Worm (Caenorhabditis elegans) whole organism, L1 larva: ENCODE measurements around the gene bed-3.

Experiments
- C04F5.9 ChIP-seq: sonication (generic microtip); optimal IDR thresholded peaks from 2 replicates; lab custom pipeline; 2016; ENCODE audit warnings: missing genetic modification characterization, missing compliant biosample characterization
- nhr-11 ChIP-seq: fragments of 150-350 bp; optimal IDR thresholded peaks from 2 replicates; lab custom pipeline; 2014; ENCODE audit warnings: missing biosample characterization, missing genetic modification characterization
- nhr-237 ChIP-seq: fragments of 150-350 bp; optimal IDR thresholded peaks from 2 replicates; lab custom pipeline; 2014; ENCODE audit warnings: missing biosample characterization, missing genetic modification characterization
- unc-62 ChIP-seq: fragments of 150-350 bp; optimal IDR thresholded peaks from 2 replicates; lab custom pipeline; 2014; ENCODE audit warnings: missing biosample characterization, missing genetic modification reagents, missing genetic modification characterization

DNA sequence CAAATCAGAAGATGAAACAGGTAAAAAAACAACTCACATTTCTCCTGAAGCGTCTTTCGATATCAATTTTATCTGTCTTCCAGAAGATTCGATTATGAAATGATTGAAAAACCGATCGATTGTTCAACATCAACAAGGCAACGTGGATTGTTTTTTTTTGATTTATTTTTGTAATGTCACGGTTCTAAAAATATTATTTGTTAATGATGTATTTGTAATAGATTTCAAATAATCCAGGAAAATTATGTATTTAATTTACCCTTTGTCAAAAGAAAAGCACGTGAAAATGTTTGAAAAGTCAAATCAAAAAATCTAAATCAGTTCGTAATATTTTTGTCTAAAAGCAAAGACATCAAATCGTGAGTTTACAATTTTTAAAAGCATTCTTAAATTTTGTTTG lies 52.8 kb downstream of the bed-3 start, which contains the start of the genes kin-5 and C47E12.11:
- TF ChIP-seq C04F5.9 (tag; lab: Kevin White, UChicago) = no peak
- TF ChIP-seq unc-62 (GFP tag; lab: Kevin White, UChicago) = no peak
- no peak for TF ChIP-seq nhr-237 (tag; lab: Kevin White, UChicago)
- no peak for TF ChIP-seq nhr-11 (tag; lab: Kevin White, UChicago)
